Fruit fly (Drosophila melanogaster): Measurements from ENCODE around the gene AttD.

- TF ChIP-seq CTCF (optimal IDR thresholded peaks at IDR 0.05) (no peak), CG8478 (optimal IDR thresholded peaks at IDR 0.05) (no peak)
Observed at dm6 chr3R:17666061-17666796, 41.2 kb downstream of the AttD start.

All from S2 (cell line).